Fruit fly (Drosophila melanogaster) whole organism, adult: Measurements from ENCODE around the gene CG34276.
A peak's percentile ranks its signal among the peaks of the same experiment; 100 is the strongest.

Experiments used
- CG11617 ChIP-seq: fragments of 200-800 bp; sonication (Bioruptor generic); optimal IDR thresholded peaks from 2 replicates; lab custom pipeline; 2017; ENCODE audit warnings: mild to moderate bottlenecking, missing biosample characterization, missing genetic modification reagents, missing genetic modification characterization
- CG12768 ChIP-seq: fragments of 200-800 bp; sonication (Bioruptor generic); optimal IDR thresholded peaks from 2 replicates; lab custom pipeline; 2017; ENCODE audit warnings: missing biosample characterization, missing genetic modification characterization, mild to moderate bottlenecking, moderate library complexity, missing genetic modification reagents
- CG14711 ChIP-seq: fragments of 200-800 bp; sonication (Bioruptor generic); optimal IDR thresholded peaks from 2 replicates; lab custom pipeline; 2018; ENCODE audit warnings: missing biosample characterization, mild to moderate bottlenecking, missing genetic modification characterization, moderate library complexity
- CG1620 ChIP-seq: fragments of 200-800 bp; sonication (Bioruptor generic); optimal IDR thresholded peaks from 2 replicates; lab custom pipeline; 2016; ENCODE audit warnings: missing biosample characterization, missing genetic modification characterization
- CG33017 ChIP-seq: fragments of 200-800 bp; sonication (Bioruptor generic); optimal IDR thresholded peaks from 2 replicates; lab custom pipeline; 2018; ENCODE audit warnings: missing biosample characterization, mild to moderate bottlenecking, missing genetic modification characterization, moderate library complexity
- CG5204 ChIP-seq: fragments of 200-800 bp; sonication (Bioruptor generic); optimal IDR thresholded peaks from 2 replicates; lab custom pipeline; 2016; ENCODE audit warnings: missing biosample characterization, missing genetic modification characterization
- CG7045 ChIP-seq: fragments of 200-800 bp; sonication (Bioruptor generic); optimal IDR thresholded peaks from 2 replicates; lab custom pipeline; 2017; ENCODE audit warnings: missing biosample characterization, mild to moderate bottlenecking, missing genetic modification characterization
- CG7101 ChIP-seq: fragments of 200-800 bp; sonication (Bioruptor generic); optimal IDR thresholded peaks from 2 replicates; lab custom pipeline; 2018; ENCODE audit warnings: missing biosample characterization, mild to moderate bottlenecking, missing genetic modification characterization, moderate library complexity
- Clk ChIP-seq: fragments of 200-800 bp; sonication (Bioruptor generic); optimal IDR thresholded peaks from 2 replicates; lab custom pipeline; 2017; ENCODE audit warnings: missing biosample characterization, missing genetic modification characterization
- Crg-1 ChIP-seq: fragments of 200-800 bp; sonication (Bioruptor generic); optimal IDR thresholded peaks from 2 replicates; lab custom pipeline; 2016; ENCODE audit warnings: missing biosample characterization, missing genetic modification characterization
- Hr96 ChIP-seq: fragments of 200-800 bp; sonication (Bioruptor generic); optimal IDR thresholded peaks from 2 replicates; lab custom pipeline; 2016; ENCODE audit warnings: missing biosample characterization, missing genetic modification characterization
- Mnt ChIP-seq: fragments of 200-800 bp; sonication (Bioruptor generic); optimal IDR thresholded peaks from 2 replicates; lab custom pipeline; 2016; ENCODE audit warnings: missing biosample characterization, mild to moderate bottlenecking, missing genetic modification characterization
- bab1 ChIP-seq: fragments of 200-800 bp; sonication (Bioruptor generic); optimal IDR thresholded peaks from 3 replicates; lab custom pipeline; 2019; ENCODE audit warnings: missing biosample characterization, mild to moderate bottlenecking, missing genetic modification characterization, moderate library complexity
- cic ChIP-seq: fragments of 200-800 bp; sonication (Bioruptor generic); optimal IDR thresholded peaks from 2 replicates; lab custom pipeline; 2017; ENCODE audit warnings: missing biosample characterization, mild to moderate bottlenecking, missing genetic modification characterization, moderate library complexity
- cnc ChIP-seq, 2 experiments: fragments of >200 bp; optimal IDR thresholded peaks; 2 replicates each; lab custom pipeline; 2017
- kay ChIP-seq: fragments of 200-800 bp; sonication (Bioruptor generic); peaks from one replicate; lab custom pipeline; 2016; ENCODE audit warnings: missing biosample characterization, missing genetic modification characterization, borderline replicate concordance
- ovo ChIP-seq: fragments of 200-800 bp; sonication (Bioruptor generic); optimal IDR thresholded peaks from 2 replicates; lab custom pipeline; 2016; ENCODE audit warnings: missing biosample characterization, missing genetic modification characterization
- pad ChIP-seq: fragments of 200-800 bp; sonication (Bioruptor generic); optimal IDR thresholded peaks from 3 replicates; lab custom pipeline; 2017; ENCODE audit warnings: missing biosample characterization, missing genetic modification characterization, mild to moderate bottlenecking, moderate library complexity, missing genetic modification reagents
- tj ChIP-seq: fragments of 200-800 bp; sonication (Bioruptor generic); optimal IDR thresholded peaks from 3 replicates; lab custom pipeline; 2017; ENCODE audit warnings: missing biosample characterization, mild to moderate bottlenecking, missing genetic modification characterization, moderate library complexity
- toe ChIP-seq: fragments of 200-800 bp; sonication (Bioruptor generic); optimal IDR thresholded peaks from 2 replicates; lab custom pipeline; 2016; ENCODE audit warnings: missing biosample characterization, missing genetic modification characterization

Gene CG34276

DNA sequence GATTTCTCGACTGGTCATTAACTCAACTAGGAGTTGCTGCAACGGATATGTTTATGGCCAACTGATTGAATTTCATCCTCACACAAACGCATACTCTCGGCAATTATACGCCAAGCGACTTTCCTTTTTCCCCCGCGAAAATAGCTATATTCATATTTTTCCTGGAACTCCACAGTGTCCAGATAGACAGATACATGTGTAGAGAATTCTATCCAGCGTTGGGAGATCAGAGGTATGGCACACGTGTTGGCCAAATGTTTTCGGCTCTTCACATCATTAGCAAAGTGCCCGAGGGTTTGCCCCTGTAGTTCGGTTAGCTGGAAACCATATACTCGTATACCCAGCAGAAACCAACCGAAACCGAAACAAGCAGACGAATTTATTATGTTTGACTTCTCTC, 3.7 kb upstream of the CG34276 start:
- TF ChIP-seq Hr96 = no peak
- no peak for TF ChIP-seq ovo
- no peak for TF ChIP-seq CG1620
- no peak for TF ChIP-seq toe

DNA sequence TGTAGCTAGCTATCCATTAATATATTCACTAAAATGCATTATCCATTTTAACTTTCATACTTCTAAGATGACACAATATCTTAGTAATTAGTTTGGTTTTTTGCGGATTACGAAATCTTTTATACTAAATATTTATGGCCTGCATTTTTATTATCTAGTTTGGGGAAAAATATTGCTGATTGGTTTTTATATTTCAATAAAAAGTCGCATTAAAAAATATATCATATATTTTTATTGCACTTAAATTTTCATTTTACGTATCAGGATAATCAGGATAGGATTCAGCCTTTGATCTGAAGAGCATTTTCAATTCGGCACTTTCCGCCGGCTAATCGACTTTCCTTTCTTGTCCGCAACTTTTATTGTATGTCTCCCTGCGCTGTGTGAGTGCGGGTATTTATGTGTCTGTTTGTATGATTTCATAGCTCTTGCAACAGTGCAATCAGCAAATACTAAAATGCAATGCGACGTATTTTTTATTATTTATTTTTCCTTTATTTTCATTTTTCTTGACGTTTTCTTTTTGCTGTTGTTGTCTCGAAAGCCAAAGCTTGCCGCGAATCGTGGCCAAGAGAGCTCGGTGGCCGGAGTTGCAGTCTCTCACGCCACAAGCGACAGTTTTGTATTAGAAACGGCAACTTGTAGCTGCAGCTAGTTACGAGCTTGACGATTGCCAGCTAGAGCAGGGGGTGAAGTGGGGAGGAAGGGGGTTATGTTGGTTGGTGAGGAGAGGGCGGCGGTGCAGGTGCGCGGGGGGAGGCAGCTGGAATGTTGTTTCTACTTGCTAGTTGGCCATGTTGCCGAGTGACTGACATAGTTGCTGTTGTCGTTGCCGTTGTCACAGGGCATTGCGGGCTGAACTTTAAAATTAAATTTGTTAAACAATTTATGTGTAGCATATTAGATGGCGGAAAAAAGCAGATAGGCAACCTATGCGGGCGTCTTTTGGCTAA, 2.5 kb upstream of the CG34276 start:
- TF ChIP-seq CG1620 (no peak), bab1 (GFP tag; lab: Kevin White, UChicago) (no peak), Hr96 (no peak)

DNA sequence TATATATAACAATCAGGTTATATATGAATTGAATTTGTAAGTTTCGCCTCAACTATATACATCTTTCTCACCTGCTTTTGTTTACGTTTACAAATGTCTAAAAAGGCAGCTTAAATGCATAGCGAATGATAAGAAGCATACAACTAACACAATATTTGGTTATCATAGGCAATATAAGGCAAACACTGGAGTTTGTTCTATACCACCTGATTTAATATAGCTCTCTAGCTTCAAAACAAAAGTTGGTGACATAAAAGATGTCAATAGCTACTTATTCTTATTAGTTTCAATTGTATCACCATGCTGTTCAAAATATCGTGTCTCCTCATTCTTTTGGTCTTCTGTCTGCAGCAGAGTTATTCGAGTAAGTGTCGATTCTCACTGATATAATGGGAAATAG, 510 bp downstream of the CG34276 start:
- no peak for TF ChIP-seq ovo

DNA sequence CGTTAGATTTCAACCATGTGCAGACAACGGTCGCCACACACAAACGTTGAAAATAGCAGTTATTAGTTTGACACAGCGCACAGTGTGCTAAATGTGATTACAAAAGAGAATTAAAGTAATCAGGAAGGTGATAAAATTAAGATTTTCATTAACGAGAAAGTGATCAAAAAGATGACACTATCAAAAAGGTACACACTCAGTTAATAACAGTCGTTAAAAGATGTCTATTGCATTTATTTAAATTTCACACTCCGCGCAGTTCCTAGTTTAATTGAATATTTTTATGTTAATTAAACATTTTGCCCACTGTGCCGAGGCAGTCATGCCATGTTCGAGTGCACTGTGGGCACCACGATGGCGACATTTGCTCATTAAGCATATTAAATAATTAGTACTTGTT, 1.7 kb downstream of the CG34276 start:
- TF ChIP-seq ovo (no peak), Mnt (no peak), CG5204 (GFP tag; lab: Kevin White, UChicago) (no peak), bab1 (GFP tag; lab: Kevin White, UChicago) (no peak), Crg-1 (GFP tag; lab: Kevin White, UChicago) (no peak), pad (GFP tag; lab: Kevin White, UChicago) (no peak), cnc (optimal IDR thresholded peaks at IDR 0.05; lab: Kevin White, UChicago) (no peak), toe (no peak), Clk (GFP tag; lab: Kevin White, UChicago) (no peak), CG7045 (no peak), CG11617 (GFP tag; lab: Kevin White, UChicago) (no peak), tj (GFP tag; lab: Kevin White, UChicago) (no peak), CG14711 (tag; lab: Kevin White, UChicago) (no peak), Hr96 (no peak)

DNA sequence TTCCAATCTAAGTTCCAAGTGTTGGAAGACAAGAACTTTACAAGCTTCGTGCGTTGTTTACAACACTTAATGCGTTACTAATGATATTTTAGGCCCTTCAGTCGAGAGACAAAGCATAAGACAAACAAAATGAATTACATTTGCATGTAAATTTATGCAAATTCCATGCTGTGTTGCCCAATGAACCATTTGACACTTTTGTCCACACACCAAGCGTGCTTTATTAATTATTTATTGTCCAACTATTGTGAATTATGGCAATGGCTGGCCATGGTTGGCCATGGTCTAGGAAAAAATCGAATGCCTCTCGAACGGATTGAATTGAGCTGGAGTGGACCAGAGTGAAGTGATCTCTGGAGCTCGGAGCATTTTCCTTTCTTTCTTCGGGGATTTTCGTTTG, 2.7 kb downstream of the CG34276 start:
- TF ChIP-seq CG12768 (no peak), CG7101 (tag; lab: Kevin White, UChicago) (no peak), tj (GFP tag; lab: Kevin White, UChicago) (no peak), kay (GFP tag; lab: Kevin White, UChicago) (no peak), Clk (GFP tag; lab: Kevin White, UChicago) (no peak), cic (GFP tag; lab: Kevin White, UChicago) (no peak), toe (no peak), Hr96 (no peak), CG7045 (no peak), bab1 (GFP tag; lab: Kevin White, UChicago) (no peak), CG5204 (GFP tag; lab: Kevin White, UChicago) (no peak), cnc (optimal IDR thresholded peaks at IDR 0.05; lab: Kevin White, UChicago) (no peak), Crg-1 (GFP tag; lab: Kevin White, UChicago) (no peak), CG33017 (tag; lab: Kevin White, UChicago) (no peak), CG1620 (no peak), CG11617 (GFP tag; lab: Kevin White, UChicago) (no peak), pad (GFP tag; lab: Kevin White, UChicago) (no peak), Mnt (no peak), CG14711 (tag; lab: Kevin White, UChicago) (no peak)

DNA sequence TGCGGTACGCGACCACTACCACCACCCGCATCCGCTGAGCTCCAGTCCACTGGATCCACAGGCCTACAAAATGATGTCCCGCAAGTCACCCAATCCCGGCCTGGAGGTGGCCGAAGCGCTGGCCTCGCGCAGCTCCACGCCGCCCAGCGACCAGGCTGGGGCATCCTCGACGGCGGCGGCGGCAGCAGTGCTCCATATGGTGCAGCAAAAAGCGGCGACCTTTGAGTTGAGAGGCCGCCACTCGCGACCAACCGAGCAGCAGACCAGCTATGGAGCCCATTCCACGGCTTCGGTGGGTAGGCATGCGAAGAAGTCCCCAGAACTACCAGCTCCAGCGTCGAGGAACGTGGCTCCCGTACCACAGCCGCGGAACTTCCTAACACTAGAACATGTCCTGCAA, 4.6 kb downstream of the CG34276 start:
- TF ChIP-seq CG33017 (tag; lab: Kevin White, UChicago) (no peak), CG7045 (no peak), CG12768 (no peak), CG1620 (no peak), Crg-1 (GFP tag; lab: Kevin White, UChicago) (no peak), CG11617 (GFP tag; lab: Kevin White, UChicago) (no peak), ovo (no peak), kay (GFP tag; lab: Kevin White, UChicago) (no peak), bab1 (GFP tag; lab: Kevin White, UChicago) (no peak)

DNA sequence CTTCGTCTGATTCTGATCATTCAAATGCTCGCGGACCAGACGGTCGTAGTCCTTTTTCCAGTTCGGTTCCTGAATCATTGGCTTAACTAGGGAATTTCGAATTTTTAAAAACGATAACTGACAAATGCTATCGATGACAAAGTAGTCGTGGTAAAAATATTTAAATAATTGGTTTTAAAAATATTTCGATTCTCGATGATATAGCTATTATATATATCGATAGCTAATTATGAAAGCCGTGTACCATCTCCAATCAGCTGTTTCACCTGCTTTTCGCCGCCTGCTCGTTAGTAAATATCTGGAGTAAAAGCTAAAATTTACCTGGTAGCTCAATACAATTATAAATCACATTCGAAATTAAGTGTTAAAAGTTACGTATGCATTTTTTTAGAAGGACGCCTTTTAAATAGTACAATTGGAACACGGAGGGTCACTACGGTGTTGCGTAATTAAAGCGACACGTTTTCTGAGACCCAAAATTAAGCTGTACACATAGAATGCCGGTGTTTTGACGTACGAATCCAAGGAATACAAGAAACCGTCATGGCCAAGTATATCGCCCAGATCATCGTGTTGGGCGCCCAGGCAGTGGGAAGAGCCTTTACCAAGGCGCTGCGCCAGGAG, 8.3 kb downstream of the CG34276 start, which contains the start of the genes CG5478 and blp:
Gene CG5478 (minus strand): TSS at position 126 of the 624 bp plus-strand sequence.
Gene blp (plus strand): TSS at position 239 of the 624 bp plus-strand sequence.
- TF ChIP-seq Mnt = peak; percentile 28
- no peak for TF ChIP-seq Clk (GFP tag; lab: Kevin White, UChicago)
- TF ChIP-seq Hr96 = no peak
- no peak for TF ChIP-seq kay (GFP tag; lab: Kevin White, UChicago)
- no peak for TF ChIP-seq Crg-1 (GFP tag; lab: Kevin White, UChicago)
- TF ChIP-seq CG1620 = no peak
- peak; percentile 37 for TF ChIP-seq bab1 (GFP tag; lab: Kevin White, UChicago)
- no peak for TF ChIP-seq CG7101 (tag; lab: Kevin White, UChicago)
